Worm (Caenorhabditis elegans): ENCODE results near the gene C16C8.5.

DNA sequence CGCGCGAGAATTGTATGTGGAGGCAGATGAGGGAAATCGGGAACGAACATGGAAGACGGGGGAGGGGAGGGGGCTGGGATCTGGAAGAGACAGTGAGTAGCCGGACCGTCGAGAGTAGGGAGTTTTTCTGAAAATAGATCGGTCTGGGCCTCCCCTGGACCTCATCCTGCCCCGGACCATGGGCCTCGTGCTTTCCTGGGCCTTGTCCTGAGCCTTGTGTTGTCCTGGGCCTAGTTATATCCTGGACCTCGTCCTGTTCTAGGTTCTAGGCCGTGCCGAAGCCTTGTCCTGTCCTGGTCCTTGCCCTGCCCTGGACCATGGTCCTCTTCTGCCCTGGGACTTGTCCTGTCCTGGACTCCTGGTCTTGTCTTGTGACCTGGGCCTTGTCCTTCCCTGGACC lies 7.8 kb downstream of the C16C8.5 start:
- TF ChIP-seq bed-3 (GFP tag; optimal IDR thresholded peaks at IDR 0.05): no peak
- TF ChIP-seq unc-39 (tag; optimal IDR thresholded peaks at IDR 0.05): no peak

Measured in whole organism, mixed stage, embryonic.